Worm (Caenorhabditis elegans) whole organism, early embryonic: Measurements from ENCODE around the gene C28A5.6.

Experiments used
- F13C5.2 ChIP-seq: sonication (generic microtip); optimal IDR thresholded peaks from 2 replicates; lab custom pipeline; 2017; ENCODE audit warnings: mild to moderate bottlenecking, missing genetic modification characterization, inconsistent platforms, missing compliant biosample characterization
- aly-1 ChIP-seq: sonication (generic microtip); optimal IDR thresholded peaks from 2 replicates; lab custom pipeline; 2016; ENCODE audit warnings: missing genetic modification characterization, missing compliant biosample characterization
- ama-1 ChIP-seq: fragments of 150-350 bp; optimal IDR thresholded peaks from 2 replicates; lab custom pipeline; 2014
- ceh-36 ChIP-seq: sonication (generic microtip); optimal IDR thresholded peaks from 2 replicates; lab custom pipeline; 2016; ENCODE audit warnings: missing genetic modification characterization, inconsistent platforms, missing compliant biosample characterization
- hmg-4 ChIP-seq: fragments of 200-800 bp; sonication (Bioruptor generic); optimal IDR thresholded peaks from 2 replicates; lab custom pipeline; 2018; ENCODE audit warnings: mild to moderate bottlenecking, missing genetic modification characterization, missing compliant biosample characterization
- hnd-1 ChIP-seq: sonication (generic microtip); optimal IDR thresholded peaks from 2 replicates; lab custom pipeline; 2016; ENCODE audit warnings: missing genetic modification characterization, missing compliant biosample characterization
- pes-1 ChIP-seq: fragments of 200-800 bp; sonication (Bioruptor generic); IDR thresholded peaks from 2 replicates; pipeline ENCODE4 v1.3.6; 2022; ENCODE audit warnings: missing genetic modification reagents, missing genetic modification characterization, missing compliant biosample characterization
- sea-1 ChIP-seq: fragments of 200-800 bp; sonication (Bioruptor generic); conservative IDR thresholded peaks from 2 replicates; pipeline ENCODE4 v1.3.6; 2022; ENCODE audit warnings: missing genetic modification characterization, missing compliant biosample characterization
- tbx-37 ChIP-seq: fragments of 200-800 bp; sonication (Bioruptor generic); conservative IDR thresholded peaks from 2 replicates; pipeline ENCODE4 v1.3.6; 2022; ENCODE audit warnings: missing genetic modification reagents, missing genetic modification characterization, missing compliant biosample characterization
- tra-4 ChIP-seq: sonication (generic microtip); optimal IDR thresholded peaks from 2 replicates; lab custom pipeline; 2017; ENCODE audit warnings: missing genetic modification characterization, missing compliant biosample characterization

DNA sequence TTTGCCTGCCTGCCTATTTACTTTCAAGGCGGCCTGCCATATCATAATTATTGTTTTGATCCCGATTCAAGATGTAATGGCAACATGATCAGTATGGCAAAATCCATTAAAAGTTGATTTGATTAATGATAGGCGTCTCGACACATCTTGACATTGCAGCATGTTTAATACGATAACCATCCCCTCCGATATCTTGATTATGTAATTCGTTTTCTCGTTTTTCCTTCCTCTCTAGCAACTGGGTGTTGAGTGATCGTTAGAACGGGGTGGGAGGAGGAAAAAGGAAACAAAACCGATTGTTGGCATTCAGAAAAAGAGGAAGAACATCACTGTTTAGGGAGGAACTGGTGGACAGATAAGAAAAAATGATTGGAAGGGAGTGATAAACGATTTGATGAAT lies 37.4 kb downstream of the C28A5.6 start:
- no peak for TF ChIP-seq ama-1
- TF ChIP-seq sea-1 (GFP tag; lab: Robert Waterston, UW): no peak
- no peak for TF ChIP-seq hnd-1
- TF ChIP-seq pes-1 (GFP tag; lab: Robert Waterston, UW): no peak
- no peak for TF ChIP-seq hmg-4 (GFP tag; lab: Kevin White, UChicago)
- no peak for TF ChIP-seq tbx-37 (GFP tag; lab: Robert Waterston, UW)
- no peak for TF ChIP-seq F13C5.2
- no peak for TF ChIP-seq tra-4 (tag; lab: Kevin White, UChicago)
- TF ChIP-seq aly-1: no peak
- TF ChIP-seq ceh-36 (tag; lab: Kevin White, UChicago): no peak
